Worm (Caenorhabditis elegans) whole organism, mixed stage, embryonic: Measurements from ENCODE around the gene nex-2.

ENCODE experiments used
- hlh-1 ChIP-seq: fragments of 150-350 bp; optimal IDR thresholded peaks from 2 replicates; lab custom pipeline; 2014; ENCODE audit warnings: missing biosample characterization, missing genetic modification reagents, missing genetic modification characterization
- sptf-1 ChIP-seq: sonication (generic microtip); optimal IDR thresholded peaks from 2 replicates; lab custom pipeline; 2017; ENCODE audit warnings: mild to moderate bottlenecking, missing genetic modification characterization, moderate library complexity, missing compliant biosample characterization
- unc-39 ChIP-seq: fragments of 150-350 bp; optimal IDR thresholded peaks from 2 replicates; lab custom pipeline; 2014; ENCODE audit warnings: missing biosample characterization, missing genetic modification characterization

DNA sequence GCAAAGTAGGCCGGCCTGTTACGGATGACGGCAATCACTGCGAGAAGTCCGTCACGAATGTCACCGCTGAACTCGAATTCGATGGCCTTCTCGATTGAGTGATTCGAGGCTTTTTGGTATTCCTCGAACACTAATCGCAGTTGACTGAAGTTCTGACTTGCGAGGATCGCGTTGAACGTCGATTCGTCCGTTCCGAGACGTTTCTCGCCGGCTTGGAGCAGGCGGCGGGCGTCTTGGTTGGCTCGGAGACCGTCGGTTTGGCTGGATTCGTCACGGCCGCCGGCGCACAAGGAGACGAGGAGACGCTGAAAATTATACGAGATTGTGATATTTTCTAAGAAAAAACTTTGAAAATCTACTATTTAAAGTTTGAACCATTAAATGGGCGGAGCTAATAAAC, 3.9 kb downstream of the nex-2 start:
- TF ChIP-seq unc-39 (tag; lab: Kevin White, UChicago) (no peak), sptf-1 (tag; lab: Kevin White, UChicago) (no peak), hlh-1 (tag; lab: Kevin White, UChicago) (no peak)
